Worm (Caenorhabditis elegans): ENCODE results near the gene srbc-16.

DNA sequence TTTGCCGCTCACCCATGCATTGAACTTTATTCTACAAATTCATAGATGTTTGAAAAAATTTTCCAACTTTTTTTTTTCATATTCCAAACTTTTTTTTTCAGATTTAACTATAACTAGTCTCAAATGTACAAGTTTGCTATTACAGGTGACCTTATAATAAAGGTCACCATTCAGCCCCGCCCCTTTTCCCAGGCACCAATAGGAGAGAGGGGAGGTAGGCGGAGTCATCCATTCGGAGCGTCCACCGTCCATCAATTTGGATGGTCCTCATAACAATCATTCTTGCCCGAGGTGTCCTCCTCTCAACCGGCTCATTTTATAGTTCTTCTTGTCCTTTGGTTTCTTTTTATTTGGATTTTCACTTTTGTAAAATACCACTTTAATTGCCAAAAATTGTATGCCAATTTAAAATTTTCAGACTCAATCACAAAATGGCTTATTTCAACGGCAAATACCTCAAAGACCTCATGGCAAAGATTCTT is 6.1 kb downstream of the srbc-16 start, which contains the start of gene Y5H2B.3:
- TF ChIP-seq unc-62 (GFP tag; optimal IDR thresholded peaks at IDR 0.05) = no peak
- TF ChIP-seq elt-3 (tag; optimal IDR thresholded peaks at IDR 0.05) = no peak
- no peak for TF ChIP-seq elt-2 (tag; optimal IDR thresholded peaks at IDR 0.05)
- TF ChIP-seq aly-2 (tag; optimal IDR thresholded peaks at IDR 0.05) = no peak
- TF ChIP-seq zag-1 (tag; optimal IDR thresholded peaks at IDR 0.05) = no peak
- no peak for TF ChIP-seq pqm-1 (tag; optimal IDR thresholded peaks at IDR 0.05)
- no peak for TF ChIP-seq ama-1 (optimal IDR thresholded peaks at IDR 0.05)
- TF ChIP-seq ZK546.5 (tag; optimal IDR thresholded peaks at IDR 0.05) = no peak

All from whole organism, L3 larva.